Fruit fly (Drosophila melanogaster) whole organism, embryonic: ENCODE data around the gene CG11597.

ENCODE experiments used
- Blimp-1 ChIP-seq: fragments of 200-800 bp; sonication (Bioruptor generic); optimal IDR thresholded peaks from 3 replicates; lab custom pipeline; 2018; ENCODE audit warnings: missing biosample characterization, missing genetic modification characterization, mild to moderate bottlenecking, moderate library complexity, missing genetic modification reagents
- CG9876 ChIP-seq: fragments of 200-800 bp; sonication (Bioruptor generic); optimal IDR thresholded peaks from 2 replicates; lab custom pipeline; 2016; ENCODE audit warnings: missing biosample characterization, missing genetic modification characterization
- CG9932 ChIP-seq: fragments of 200-800 bp; sonication (Bioruptor generic); IDR thresholded peaks from 2 replicates; pipeline ENCODE4 v1.3.6; 2022; ENCODE audit warnings: missing biosample characterization, missing genetic modification characterization
- CTCF ChIP-seq: fragments of 200-800 bp; sonication (Bioruptor generic); optimal IDR thresholded peaks from 2 replicates; lab custom pipeline; 2017; ENCODE audit warnings: missing biosample characterization, mild to moderate bottlenecking, missing genetic modification characterization, moderate library complexity
- Nf-YA ChIP-seq: fragments of 200-800 bp; sonication (Bioruptor generic); IDR thresholded peaks from 2 replicates; pipeline ENCODE4 v1.3.6; 2022; ENCODE audit warnings: missing biosample characterization, missing genetic modification characterization
- Opbp ChIP-seq: fragments of 200-800 bp; sonication (Bioruptor generic); IDR thresholded peaks from 3 replicates; pipeline ENCODE4 v1.3.6; 2022; ENCODE audit warnings: missing biosample characterization, missing genetic modification characterization; ENCODE audit not compliant: partially characterized antibody
- ato ChIP-seq: fragments of 200-800 bp; sonication (Bioruptor generic); IDR thresholded peaks from 2 replicates; pipeline ENCODE4 v1.3.6; 2022; ENCODE audit warnings: missing biosample characterization, missing genetic modification characterization; ENCODE audit not compliant: partially characterized antibody
- bsh ChIP-seq, 2 experiments: fragments of 200-800 bp; sonication (Bioruptor generic); optimal IDR thresholded peaks; 2 replicates each; lab custom pipeline; 2017 to 2018; ENCODE audit warnings: mild to moderate bottlenecking in 2 of 2, missing biosample characterization in 2 of 2, missing genetic modification characterization in 2 of 2, moderate library complexity in 1 of 2
- dan ChIP-seq: fragments of 200-800 bp; sonication (Bioruptor generic); IDR thresholded peaks from 2 replicates; pipeline ENCODE4 v1.3.6; 2022; ENCODE audit warnings: missing biosample characterization, missing genetic modification characterization
- eve ChIP-seq, 2 experiments: fragments of >200 bp; optimal IDR thresholded peaks; 2 replicates each; lab custom pipeline; 2017; ENCODE audit warnings: missing biosample characterization in 2 of 2, missing genetic modification characterization in 2 of 2
- fd64A ChIP-seq: fragments of 200-800 bp; sonication (Bioruptor generic); optimal IDR thresholded peaks from 3 replicates; lab custom pipeline; 2018; ENCODE audit warnings: missing biosample characterization, mild to moderate bottlenecking, missing genetic modification characterization
- hb ChIP-seq: fragments of 200-800 bp; sonication (Bioruptor generic); IDR thresholded peaks from 3 replicates; pipeline ENCODE4 v1.3.6; 2022; ENCODE audit warnings: missing biosample characterization, missing genetic modification characterization; ENCODE audit not compliant: partially characterized antibody
- jing ChIP-seq: fragments of 200-800 bp; sonication (Bioruptor generic); optimal IDR thresholded peaks from 2 replicates; lab custom pipeline; 2018; ENCODE audit warnings: missing biosample characterization, mild to moderate bottlenecking, missing genetic modification characterization
- mirr ChIP-seq: fragments of 200-800 bp; sonication (Bioruptor generic); optimal IDR thresholded peaks from 3 replicates; lab custom pipeline; 2018; ENCODE audit warnings: missing biosample characterization, mild to moderate bottlenecking, missing genetic modification characterization

- no peak for TF ChIP-seq eve (GFP tag; optimal IDR thresholded peaks at IDR 0.05; lab: Kevin White, UChicago)
- no peak for TF ChIP-seq dan (GFP tag; lab: Robert Waterston, UW)
- no peak for TF ChIP-seq mirr (GFP tag; lab: Kevin White, UChicago)
- no peak for TF ChIP-seq CG9876 (GFP tag; lab: Kevin White, UChicago)
- TF ChIP-seq CG9932 (GFP tag; lab: Robert Waterston, UW) = no peak
- TF ChIP-seq Blimp-1 (GFP tag; lab: Kevin White, UChicago) = no peak
- TF ChIP-seq jing (GFP tag; lab: Kevin White, UChicago) = no peak
- no peak for TF ChIP-seq CTCF (GFP tag; lab: Kevin White, UChicago)
- TF ChIP-seq Opbp (GFP tag; lab: Robert Waterston, UW) = no peak
- no peak for TF ChIP-seq fd64A (GFP tag; lab: Kevin White, UChicago)
- TF ChIP-seq Nf-YA (GFP tag; lab: Robert Waterston, UW) = no peak
- TF ChIP-seq hb (GFP tag; lab: Robert Waterston, UW) = no peak
- TF ChIP-seq ato = no peak
- no peak for TF ChIP-seq bsh (GFP tag; optimal IDR thresholded peaks at IDR 0.05; lab: Kevin White, UChicago)
Observed at dm6 chr3L:11774401-11774800, 47.7 kb downstream of the CG11597 start, which contains the start of gene Tim13.
